Fruit fly (Drosophila melanogaster) whole organism, pupa: ENCODE results near the gene CadN2.

Experiments
- CG13204 ChIP-seq: fragments of 200-800 bp; sonication (Bioruptor generic); optimal IDR thresholded peaks from 2 replicates; lab custom pipeline; 2018; ENCODE audit warnings: missing biosample characterization, mild to moderate bottlenecking, missing genetic modification characterization, moderate library complexity
- CG14655 ChIP-seq: fragments of 200-800 bp; sonication (Bioruptor generic); optimal IDR thresholded peaks from 3 replicates; lab custom pipeline; 2017; ENCODE audit warnings: mild to moderate bottlenecking, missing biosample characterization, missing genetic modification reagents, missing genetic modification characterization
- CG32121 ChIP-seq: fragments of 200-800 bp; sonication (Bioruptor generic); IDR thresholded peaks from 2 replicates; pipeline ENCODE4 v1.3.6; 2022; ENCODE audit warnings: missing biosample characterization, missing genetic modification characterization
- CG34367 ChIP-seq: fragments of 200-800 bp; sonication (Bioruptor generic); optimal IDR thresholded peaks from 2 replicates; lab custom pipeline; 2018; ENCODE audit warnings: missing biosample characterization, mild to moderate bottlenecking, missing genetic modification characterization
- CG8301 ChIP-seq: fragments of 200-800 bp; sonication (Bioruptor generic); optimal IDR thresholded peaks from 2 replicates; lab custom pipeline; 2018; ENCODE audit warnings: missing biosample characterization, mild to moderate bottlenecking, missing genetic modification characterization
- CG9948 ChIP-seq: fragments of 200-800 bp; sonication (Bioruptor generic); optimal IDR thresholded peaks from 2 replicates; lab custom pipeline; 2018; ENCODE audit warnings: missing biosample characterization, mild to moderate bottlenecking, missing genetic modification characterization, moderate library complexity
- EcR ChIP-seq: fragments of 200-800 bp; sonication (Bioruptor generic); optimal IDR thresholded peaks from 3 replicates; lab custom pipeline; 2019; ENCODE audit warnings: missing biosample characterization, missing genetic modification characterization, mild to moderate bottlenecking, moderate library complexity, missing genetic modification reagents
- Ets98B ChIP-seq: fragments of 200-800 bp; sonication (Bioruptor generic); IDR thresholded peaks from 2 replicates; pipeline ENCODE4 v1.3.6; 2022; ENCODE audit warnings: missing biosample characterization, missing genetic modification characterization
- fd96Ca ChIP-seq: fragments of 200-800 bp; sonication (Bioruptor generic); IDR thresholded peaks from 3 replicates; pipeline ENCODE4 v1.3.6; 2022; ENCODE audit warnings: missing biosample characterization, missing genetic modification characterization
- gl ChIP-seq: fragments of 200-800 bp; sonication (Bioruptor generic); optimal IDR thresholded peaks from 2 replicates; lab custom pipeline; 2018; ENCODE audit warnings: missing biosample characterization, mild to moderate bottlenecking, missing genetic modification characterization
- rn ChIP-seq: fragments of 200-800 bp; sonication (Bioruptor generic); IDR thresholded peaks from 2 replicates; pipeline ENCODE4 v1.3.6; 2022; ENCODE audit warnings: missing biosample characterization, missing genetic modification characterization

DNA sequence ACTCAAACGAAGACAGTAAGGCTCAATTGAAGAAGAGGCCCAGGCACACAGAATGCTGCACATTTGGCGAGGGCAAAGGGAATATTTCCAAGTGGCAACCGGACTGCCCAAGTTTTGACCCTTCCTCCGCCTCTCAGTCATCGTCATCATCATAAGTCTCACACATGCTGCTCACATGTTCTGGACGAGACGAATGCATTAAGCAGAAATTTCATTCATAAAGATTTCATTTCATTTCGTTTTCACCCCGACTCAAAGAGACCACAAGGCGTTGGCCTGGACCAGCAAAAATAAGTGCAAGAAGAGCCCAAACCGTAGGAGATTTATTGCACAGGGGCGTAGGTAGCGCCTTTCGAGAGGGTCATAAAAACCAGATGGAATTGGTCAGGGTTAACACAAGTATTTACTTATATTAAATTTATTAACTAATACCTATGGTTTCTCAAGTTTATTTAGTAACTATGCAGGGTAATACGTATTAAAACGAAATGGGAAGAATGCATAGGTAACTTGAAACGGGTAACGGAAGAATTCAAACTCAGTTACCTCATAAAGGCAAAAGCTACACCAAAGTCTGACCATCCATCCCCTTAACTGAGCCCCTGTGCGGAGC is 126.2 kb downstream of the CadN2 start:
- TF ChIP-seq CG32121 (GFP tag; lab: Robert Waterston, UW), result no peak
- no peak for TF ChIP-seq gl (tag; lab: Kevin White, UChicago)
- TF ChIP-seq CG9948 (tag; lab: Kevin White, UChicago), result peak; percentile 45
- TF ChIP-seq CG14655 (GFP tag; lab: Kevin White, UChicago), result peak; percentile 3
- peak; percentile 5 for TF ChIP-seq EcR
- no peak for TF ChIP-seq Ets98B (GFP tag; lab: Robert Waterston, UW)
- no peak for TF ChIP-seq CG8301 (tag; lab: Kevin White, UChicago)
- no peak for TF ChIP-seq rn (GFP tag; lab: Robert Waterston, UW)
- TF ChIP-seq CG34367, result peak; percentile 38
- TF ChIP-seq fd96Ca (GFP tag; lab: Robert Waterston, UW), result no peak
- TF ChIP-seq CG13204, result peak; percentile 21
